Fruit fly (Drosophila melanogaster) whole organism, embryonic: ENCODE data around the gene Phs.

ENCODE experiments used
- B-H1 ChIP-seq: fragments of 200-800 bp; sonication (Bioruptor generic); IDR thresholded peaks from 3 replicates; pipeline ENCODE4 v1.3.6; 2022; ENCODE audit warnings: missing biosample characterization, missing genetic modification characterization
- CG12236 ChIP-seq: fragments of 200-800 bp; sonication (Bioruptor generic); optimal IDR thresholded peaks from 2 replicates; lab custom pipeline; 2016; ENCODE audit warnings: missing biosample characterization, missing genetic modification characterization
- CG14050 ChIP-seq: fragments of 200-800 bp; sonication (Bioruptor generic); IDR thresholded peaks from 3 replicates; pipeline ENCODE4 v1.3.6; 2022; ENCODE audit warnings: missing biosample characterization, missing genetic modification characterization
- CG14710 ChIP-seq: fragments of 200-800 bp; sonication (Bioruptor generic); optimal IDR thresholded peaks from 3 replicates; lab custom pipeline; 2019; ENCODE audit warnings: missing biosample characterization, mild to moderate bottlenecking, missing genetic modification characterization, moderate library complexity
- CG1529 ChIP-seq: fragments of 200-800 bp; sonication (Bioruptor generic); optimal IDR thresholded peaks from 3 replicates; lab custom pipeline; 2018; ENCODE audit warnings: missing biosample characterization, missing genetic modification characterization
- CG16779 ChIP-seq: fragments of 200-800 bp; sonication (Bioruptor generic); IDR thresholded peaks from 2 replicates; pipeline ENCODE4 v1.3.6; 2022; ENCODE audit warnings: missing biosample characterization, missing genetic modification characterization
- CG18476 ChIP-seq: fragments of 200-800 bp; sonication (Bioruptor generic); optimal IDR thresholded peaks from 2 replicates; lab custom pipeline; 2016; ENCODE audit warnings: missing biosample characterization, mild to moderate bottlenecking, missing genetic modification characterization
- CG18599 ChIP-seq: fragments of 200-800 bp; sonication (Bioruptor generic); optimal IDR thresholded peaks from 3 replicates; lab custom pipeline; 2017; ENCODE audit warnings: missing biosample characterization, missing genetic modification characterization, mild to moderate bottlenecking, moderate library complexity, missing genetic modification reagents
- CG31224 ChIP-seq: fragments of 200-800 bp; sonication (Bioruptor generic); IDR thresholded peaks from 2 replicates; pipeline ENCODE4 v1.3.6; 2022; ENCODE audit warnings: missing biosample characterization, missing genetic modification characterization
- CG4360 ChIP-seq: fragments of 200-800 bp; sonication (Bioruptor generic); IDR thresholded peaks from 2 replicates; pipeline ENCODE4 v1.3.6; 2022; ENCODE audit warnings: missing biosample characterization, missing genetic modification characterization
- CG6175 ChIP-seq: fragments of 200-800 bp; sonication (Bioruptor generic); IDR thresholded peaks from 3 replicates; pipeline ENCODE4 v1.3.6; 2022; ENCODE audit warnings: missing biosample characterization, missing genetic modification characterization
- CG7786 ChIP-seq: fragments of 200-800 bp; sonication (Bioruptor generic); optimal IDR thresholded peaks from 2 replicates; lab custom pipeline; 2016; ENCODE audit warnings: missing biosample characterization, missing genetic modification characterization
- CG8944 ChIP-seq: fragments of 200-800 bp; sonication (Bioruptor generic); optimal IDR thresholded peaks from 3 replicates; lab custom pipeline; 2016; ENCODE audit warnings: missing biosample characterization, missing genetic modification characterization
- Dfd ChIP-seq, 2 experiments: fragments of >200 bp; optimal IDR thresholded peaks; 2 replicates each; lab custom pipeline; 2017; ENCODE audit warnings: missing biosample characterization in 2 of 2, missing genetic modification characterization in 2 of 2
- E2f2 ChIP-seq: fragments of 200-800 bp; sonication (Bioruptor generic); IDR thresholded peaks from 2 replicates; pipeline ENCODE4 v1.3.6; 2022; ENCODE audit warnings: missing biosample characterization, missing genetic modification characterization
- Elba2 ChIP-seq: fragments of 200-800 bp; sonication (Bioruptor generic); optimal IDR thresholded peaks from 3 replicates; lab custom pipeline; 2016; ENCODE audit warnings: missing biosample characterization, missing genetic modification characterization
- Fer1 ChIP-seq: fragments of 200-800 bp; sonication (Bioruptor generic); optimal IDR thresholded peaks from 2 replicates; lab custom pipeline; 2017; ENCODE audit warnings: missing biosample characterization, mild to moderate bottlenecking, missing genetic modification characterization
- Hey ChIP-seq: fragments of 200-800 bp; sonication (Bioruptor generic); optimal IDR thresholded peaks from 3 replicates; lab custom pipeline; 2018; ENCODE audit warnings: missing biosample characterization, mild to moderate bottlenecking, missing genetic modification characterization
- Lhr ChIP-seq: fragments of 200-800 bp; sonication (Bioruptor generic); optimal IDR thresholded peaks from 3 replicates; lab custom pipeline; 2017; ENCODE audit warnings: mild to moderate bottlenecking, missing biosample characterization, missing genetic modification reagents, missing genetic modification characterization
- Med ChIP-seq: fragments of 200-800 bp; sonication (Bioruptor generic); peaks from one replicate; lab custom pipeline; 2016; ENCODE audit warnings: missing biosample characterization, missing genetic modification characterization, mild to moderate bottlenecking, inconsistent platforms, moderate library complexity
- Mes4 ChIP-seq: fragments of 200-800 bp; sonication (Bioruptor generic); optimal IDR thresholded peaks from 2 replicates; lab custom pipeline; 2016; ENCODE audit warnings: missing biosample characterization, missing genetic modification characterization
- NfI ChIP-seq: fragments of 200-800 bp; sonication (Bioruptor generic); optimal IDR thresholded peaks from 3 replicates; lab custom pipeline; 2018; ENCODE audit warnings: missing biosample characterization, mild to moderate bottlenecking, missing genetic modification characterization, moderate library complexity
- Ssrp ChIP-seq: fragments of 200-800 bp; sonication (Bioruptor generic); optimal IDR thresholded peaks from 2 replicates; lab custom pipeline; 2018; ENCODE audit warnings: missing biosample characterization, mild to moderate bottlenecking, missing genetic modification characterization, moderate library complexity
- Tbp ChIP-seq: fragments of >200 bp; optimal IDR thresholded peaks from 2 replicates; lab custom pipeline; 2018; ENCODE audit warnings: missing biosample characterization, missing genetic modification characterization
- da ChIP-seq: fragments of 200-800 bp; sonication (Bioruptor generic); optimal IDR thresholded peaks from 2 replicates; lab custom pipeline; 2016; ENCODE audit warnings: missing biosample characterization, missing genetic modification characterization
- dysf ChIP-seq: fragments of 200-800 bp; sonication (Bioruptor generic); IDR thresholded peaks from 3 replicates; pipeline ENCODE4 v1.3.6; 2022; ENCODE audit warnings: missing biosample characterization, missing genetic modification characterization
- exex ChIP-seq: fragments of 200-800 bp; sonication (Bioruptor generic); optimal IDR thresholded peaks from 4 replicates; lab custom pipeline; 2018; ENCODE audit warnings: missing biosample characterization, mild to moderate bottlenecking, missing genetic modification characterization, moderate library complexity
- ftz-f1 ChIP-seq: fragments of 200-800 bp; sonication (Bioruptor generic); optimal IDR thresholded peaks from 2 replicates; lab custom pipeline; 2016; ENCODE audit warnings: missing biosample characterization, missing genetic modification characterization
- kni ChIP-seq: fragments of 200-800 bp; sonication (Bioruptor generic); optimal IDR thresholded peaks from 3 replicates; lab custom pipeline; 2017; ENCODE audit warnings: mild to moderate bottlenecking, missing biosample characterization, missing genetic modification reagents, missing genetic modification characterization
- mirr ChIP-seq: fragments of 200-800 bp; sonication (Bioruptor generic); optimal IDR thresholded peaks from 3 replicates; lab custom pipeline; 2018; ENCODE audit warnings: missing biosample characterization, mild to moderate bottlenecking, missing genetic modification characterization
- mld ChIP-seq: fragments of 200-800 bp; sonication (Bioruptor generic); IDR thresholded peaks from 3 replicates; pipeline ENCODE4 v1.3.6; 2022; ENCODE audit warnings: missing biosample characterization, missing genetic modification characterization; ENCODE audit not compliant: partially characterized antibody
- nmo ChIP-seq: fragments of 200-800 bp; sonication (Bioruptor generic); optimal IDR thresholded peaks from 2 replicates; lab custom pipeline; 2018; ENCODE audit warnings: missing biosample characterization, mild to moderate bottlenecking, missing genetic modification characterization, moderate library complexity
- odd ChIP-seq: fragments of 200-800 bp; sonication (Bioruptor generic); optimal IDR thresholded peaks from 2 replicates; lab custom pipeline; 2017; ENCODE audit warnings: missing biosample characterization, mild to moderate bottlenecking, missing genetic modification characterization
- prd ChIP-seq, 3 experiments: fragments of >200 bp in 2 of 3; fragments of 200-800 bp in 1 of 3; sonication (Bioruptor generic) in 1 of 3; optimal IDR thresholded peaks in 2 of 3; IDR thresholded peaks in 1 of 3; 2 replicates in 2 of 3; 3 replicates in 1 of 3; pipeline versions ENCODE4 v1.3.6 to Lab custom; 2017 to 2022; ENCODE audit warnings: missing biosample characterization in 1 of 3, missing genetic modification characterization in 1 of 3
- sens ChIP-seq: fragments of 200-800 bp; sonication (Bioruptor generic); peaks from one replicate; lab custom pipeline; 2016; ENCODE audit warnings: missing biosample characterization, missing genetic modification characterization
- slp2 ChIP-seq: fragments of 200-800 bp; sonication (Bioruptor generic); optimal IDR thresholded peaks from 2 replicates; lab custom pipeline; 2016; ENCODE audit warnings: missing biosample characterization, missing genetic modification characterization
- sna ChIP-seq: fragments of 200-800 bp; sonication (Bioruptor generic); IDR thresholded peaks from 2 replicates; pipeline ENCODE4 v1.3.6; 2022; ENCODE audit warnings: missing biosample characterization, missing genetic modification characterization; ENCODE audit not compliant: partially characterized antibody
- sug ChIP-seq: fragments of 200-800 bp; optimal IDR thresholded peaks from 2 replicates; lab custom pipeline; 2019; ENCODE audit warnings: missing biosample characterization, mild to moderate bottlenecking, missing genetic modification characterization, moderate library complexity
- z ChIP-seq: fragments of 200-800 bp; sonication (Bioruptor generic); IDR thresholded peaks from 3 replicates; pipeline ENCODE4 v1.3.6; 2022; ENCODE audit warnings: missing biosample characterization, missing genetic modification characterization

The Phs gene

DNA sequence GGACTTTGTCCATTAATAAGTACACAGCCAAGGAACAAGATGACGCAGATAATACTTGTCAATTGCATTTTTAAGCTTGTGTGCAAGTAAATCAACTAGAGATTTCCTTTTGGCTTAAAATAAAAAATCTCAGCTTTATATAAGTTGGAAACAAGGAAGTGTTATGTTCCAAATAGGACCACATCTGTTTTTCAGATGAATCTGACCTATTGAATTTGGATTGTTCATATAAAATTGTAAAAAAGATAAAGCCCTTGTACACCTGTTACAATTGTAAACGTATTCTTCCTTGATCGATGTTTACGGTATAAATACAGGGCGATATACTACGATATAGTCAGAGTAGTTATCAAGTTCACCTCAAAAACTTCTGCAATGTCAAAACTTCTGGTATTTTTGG is 37.6 kb downstream of the Phs start, which contains the start of the genes Eig71Ef and Eig71Eg (continued):
- TF ChIP-seq Lhr (GFP tag; lab: Kevin White, UChicago) = no peak
- TF ChIP-seq E2f2 (GFP tag; lab: Robert Waterston, UW) = no peak

DNA sequence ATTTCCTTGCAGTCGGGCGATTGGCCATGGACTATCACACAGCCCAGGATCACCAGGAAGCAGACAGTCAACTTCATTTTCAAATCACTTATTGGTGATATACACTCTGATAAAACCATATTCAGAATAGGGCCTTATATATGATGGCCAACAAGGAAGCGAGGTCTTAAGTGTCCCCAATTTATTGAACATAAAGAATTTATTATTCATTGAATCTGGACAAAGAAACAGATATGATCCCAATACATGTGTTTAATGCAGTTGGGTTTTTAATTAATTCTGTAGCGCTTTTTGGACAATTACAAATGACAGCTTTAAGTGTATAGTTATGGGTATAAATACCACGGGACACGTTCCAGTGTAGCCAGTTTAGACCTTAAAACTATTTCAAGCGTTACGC is 39.6 kb downstream of the Phs start, which contains the start of the genes Eig71Eh and Eig71Ei:
Gene Eig71Eh, minus strand, starts transcription at position 101 of the 400 bp plus-strand sequence.
Gene Eig71Ei, plus strand, starts transcription at position 367 of the 400 bp plus-strand sequence.
- peak; percentile 48 for TF ChIP-seq sens
- no peak for TF ChIP-seq kni (GFP tag; lab: Kevin White, UChicago)

DNA sequence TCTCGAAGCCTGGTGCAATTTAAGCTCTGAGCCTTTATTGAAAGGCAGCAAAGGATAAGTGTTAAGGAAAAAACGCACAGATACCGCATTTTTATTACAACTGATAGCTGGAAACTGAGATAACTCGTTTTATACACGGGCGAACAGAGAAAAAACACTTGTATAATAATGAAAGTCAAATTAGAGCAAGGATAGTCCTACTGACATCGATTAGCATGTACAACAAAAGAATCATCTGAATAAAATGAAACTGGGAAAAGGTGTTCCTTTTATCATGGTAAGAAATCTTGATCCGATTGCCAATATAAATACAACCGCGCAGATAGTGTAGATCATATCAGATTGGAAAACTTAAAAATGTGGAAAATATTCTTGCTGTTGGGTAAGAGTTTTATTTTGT is 41.2 kb downstream of the Phs start, which contains the start of the genes Eig71Ej and Eig71Ek:
Gene Eig71Ej, minus strand, starts transcription at position 101 of the 400 bp plus-strand sequence.
Gene Eig71Ek, plus strand, starts transcription at position 334 of the 400 bp plus-strand sequence.
- TF ChIP-seq CG7786 (GFP tag; lab: Kevin White, UChicago) = no peak
- no peak for TF ChIP-seq Med (GFP tag; lab: Kevin White, UChicago)
- TF ChIP-seq CG12236 (GFP tag; lab: Kevin White, UChicago) = no peak

DNA sequence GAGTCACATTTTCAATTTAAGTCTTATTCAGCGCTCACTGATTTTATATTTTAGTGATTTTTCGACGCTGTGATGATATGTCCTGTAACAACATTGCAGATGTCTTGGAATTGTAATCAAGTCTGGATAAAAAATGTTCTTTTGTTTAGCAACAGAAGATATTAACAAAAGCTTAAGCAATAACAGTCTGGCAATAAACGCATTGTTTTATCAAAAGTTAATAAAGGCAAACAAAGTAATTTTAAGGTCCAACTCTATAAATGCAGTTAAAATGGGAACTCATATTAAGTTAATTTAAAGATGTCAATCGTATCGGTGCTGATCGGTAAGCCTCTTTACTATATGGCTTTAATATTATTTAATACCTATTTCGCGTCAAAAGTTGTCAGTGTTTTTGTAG is 41.9 kb downstream of the Phs start, which contains the start of gene CG43082:
Gene CG43082, plus strand, starts transcription at position 301 of the 400 bp plus-strand sequence.
- TF ChIP-seq sna (GFP tag; lab: Robert Waterston, UW) (no peak), Dfd (GFP tag; optimal IDR thresholded peaks at IDR 0.05; lab: Kevin White, UChicago) (no peak), sug (no peak), prd (optimal IDR thresholded peaks at IDR 0.05; lab: Kevin White, UChicago) (no peak), prd (GFP tag; IDR thresholded peaks at IDR 0.05; lab: Robert Waterston, UW) (no peak), CG8944 (no peak), dysf (no peak), CG12236 (GFP tag; lab: Kevin White, UChicago) (no peak), CG18476 (GFP tag; lab: Kevin White, UChicago) (no peak), exex (tag; lab: Kevin White, UChicago) (no peak), CG31224 (no peak), Elba2 (GFP tag; lab: Kevin White, UChicago) (no peak), Fer1 (GFP tag; lab: Kevin White, UChicago) (no peak), slp2 (GFP tag; lab: Kevin White, UChicago) (no peak), odd (GFP tag; lab: Kevin White, UChicago) (no peak), CG14710 (tag; lab: Kevin White, UChicago) (no peak), CG1529 (GFP tag; lab: Kevin White, UChicago) (no peak)

DNA sequence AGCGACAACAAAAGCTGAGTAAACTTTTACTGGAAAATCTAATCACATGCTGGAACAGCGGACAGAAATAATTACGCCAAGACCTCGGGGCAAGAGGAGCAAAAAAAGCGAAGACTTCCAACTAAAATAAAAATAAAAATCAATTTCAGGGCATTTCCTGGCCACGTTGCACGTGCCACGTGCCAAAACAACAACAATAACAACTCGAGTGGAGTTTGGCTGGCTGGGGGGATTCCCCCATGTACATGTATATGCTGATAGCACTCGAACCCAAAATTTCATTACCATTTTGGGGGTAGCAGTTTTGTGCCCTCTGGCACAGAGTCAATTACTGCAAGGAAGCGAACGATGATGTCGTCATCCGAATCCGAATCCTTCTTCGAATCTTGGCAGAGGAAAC is 42.8 kb downstream of the Phs start:
- no peak for TF ChIP-seq Ssrp (tag; lab: Kevin White, UChicago)
- TF ChIP-seq ftz-f1 (GFP tag; lab: Kevin White, UChicago) = no peak
- no peak for TF ChIP-seq CG16779
- peak; percentile 92 for TF ChIP-seq Hey (tag; lab: Kevin White, UChicago)
- TF ChIP-seq mld (GFP tag; lab: Robert Waterston, UW) = 0 out of 3 replicates have a peak, but pooled peaks have one; percentile 18
- peak; percentile 12 for TF ChIP-seq CG18599
- no peak for TF ChIP-seq CG14050 (GFP tag; lab: Robert Waterston, UW)
- TF ChIP-seq mirr (GFP tag; lab: Kevin White, UChicago) = no peak
- peak; percentile 81 for TF ChIP-seq CG4360 (GFP tag; lab: Robert Waterston, UW)
- no peak for TF ChIP-seq Mes4 (GFP tag; lab: Kevin White, UChicago)
- TF ChIP-seq da = no peak
- no peak for TF ChIP-seq CG6175
- peak; percentile 68 for TF ChIP-seq sens
- no peak for TF ChIP-seq NfI (GFP tag; lab: Kevin White, UChicago)
- TF ChIP-seq nmo (GFP tag; lab: Kevin White, UChicago) = no peak
- TF ChIP-seq z (GFP tag; lab: Robert Waterston, UW) = peak; percentile 66; the same call in 2 of the 3 replicates
- no peak for TF ChIP-seq B-H1 (GFP tag; lab: Robert Waterston, UW)
- TF ChIP-seq Tbp (GFP tag; lab: Kevin White, UChicago) = no peak
